Worm (Caenorhabditis elegans) whole organism, young adult: ENCODE data around the gene npp-15.

Source experiments
- B0035.1 ChIP-seq: sonication (generic microtip); optimal IDR thresholded peaks from 2 replicates; lab custom pipeline; 2016; ENCODE audit warnings: missing genetic modification characterization, mild to moderate bottlenecking, missing compliant biosample characterization, missing genotype, missing genetic modification reagents
- B0261.1 ChIP-seq: sonication (generic microtip); optimal IDR thresholded peaks from 2 replicates; lab custom pipeline; 2016; ENCODE audit warnings: mild to moderate bottlenecking, missing genetic modification characterization, moderate library complexity, missing compliant biosample characterization
- F23B12.7 ChIP-seq: sonication (generic microtip); optimal IDR thresholded peaks from 2 replicates; lab custom pipeline; 2017; ENCODE audit warnings: missing genetic modification characterization, mild to moderate bottlenecking, missing compliant biosample characterization, antibody characterized with exemption, moderate library complexity; ENCODE audit not compliant: insufficient read depth
- F33H1.4 ChIP-seq: fragments of 200-800 bp; sonication (Bioruptor generic); IDR thresholded peaks from 2 replicates; pipeline ENCODE4 v1.3.6; 2022; ENCODE audit warnings: missing genetic modification reagents, missing genetic modification characterization, missing compliant biosample characterization
- F52B5.7 ChIP-seq: sonication (generic microtip); optimal IDR thresholded peaks from 2 replicates; lab custom pipeline; 2016; ENCODE audit warnings: mild to moderate bottlenecking, missing genetic modification characterization, missing compliant biosample characterization
- F55B11.4 ChIP-seq: sonication (generic microtip); optimal IDR thresholded peaks from 2 replicates; lab custom pipeline; 2016; ENCODE audit warnings: missing compliant biosample characterization, missing genetic modification characterization, borderline replicate concordance; ENCODE audit not compliant: insufficient read depth
- F57C9.4 ChIP-seq: sonication (generic microtip); optimal IDR thresholded peaks from 2 replicates; lab custom pipeline; 2017; ENCODE audit warnings: mild to moderate bottlenecking, missing genetic modification characterization, missing compliant biosample characterization
- K11D2.4 ChIP-seq: fragments of 200-800 bp; sonication (Bioruptor generic); IDR thresholded peaks from 2 replicates; pipeline ENCODE4 v1.3.6; 2022; ENCODE audit warnings: missing genetic modification reagents, missing genetic modification characterization, missing compliant biosample characterization
- Y53G8AR.9 ChIP-seq: fragments of 200-800 bp; sonication (Bioruptor generic); conservative IDR thresholded peaks from 2 replicates; pipeline ENCODE4 v1.3.6; 2022; ENCODE audit warnings: missing genetic modification reagents, missing genetic modification characterization, missing compliant biosample characterization
- Y79H2A.3 ChIP-seq: fragments of 200-800 bp; sonication (Bioruptor generic); conservative IDR thresholded peaks from 2 replicates; pipeline ENCODE4 v1.3.6; 2022; ENCODE audit warnings: missing genetic modification reagents, missing genetic modification characterization, missing compliant biosample characterization
- ZK185.1 ChIP-seq: sonication (generic microtip); optimal IDR thresholded peaks from 2 replicates; lab custom pipeline; 2016; ENCODE audit warnings: mild to moderate bottlenecking, missing genetic modification characterization, missing compliant biosample characterization; ENCODE audit not compliant: poor library complexity, severe bottlenecking
- ama-1 ChIP-seq, 3 experiments: fragments of 150-350 bp in 1 of 3; sonication (generic microtip) in 2 of 3; optimal IDR thresholded peaks; 2 replicates each; lab custom pipeline; 2014 to 2018; ENCODE audit warnings: missing biosample characterization in 2 of 3, missing genetic modification characterization in 2 of 3, missing genetic modification reagents in 2 of 3
- aptf-2 ChIP-seq: fragments of 200-800 bp; sonication (Bioruptor generic); conservative IDR thresholded peaks from 2 replicates; pipeline ENCODE4 v1.3.6; 2022; ENCODE audit warnings: missing genetic modification reagents, missing genetic modification characterization, missing compliant biosample characterization
- atf-7 ChIP-seq: sonication (generic microtip); optimal IDR thresholded peaks from 2 replicates; lab custom pipeline; 2017; ENCODE audit warnings: mild to moderate bottlenecking, missing genetic modification characterization, missing compliant biosample characterization
- athp-1 ChIP-seq: sonication (generic microtip); optimal IDR thresholded peaks from 2 replicates; lab custom pipeline; 2017; ENCODE audit warnings: mild to moderate bottlenecking, missing genetic modification characterization, missing compliant biosample characterization
- attf-3 ChIP-seq: fragments of 200-800 bp; sonication (Bioruptor generic); conservative IDR thresholded peaks from 2 replicates; pipeline ENCODE4 v1.3.6; 2022; ENCODE audit warnings: missing genetic modification reagents, missing genetic modification characterization, missing compliant biosample characterization
- attf-5 ChIP-seq: fragments of 200-800 bp; sonication (Bioruptor generic); optimal IDR thresholded peaks from 2 replicates; lab custom pipeline; 2018; ENCODE audit warnings: mild to moderate bottlenecking, missing genetic modification characterization, missing compliant biosample characterization
- cebp-1 ChIP-seq, 2 experiments: fragments of 200-800 bp in 1 of 2; sonication (Bioruptor generic) in 1 of 2; sonication (generic microtip) in 1 of 2; IDR thresholded peaks in 1 of 2; optimal IDR thresholded peaks in 1 of 2; 2 replicates each; pipeline versions ENCODE4 v1.3.6 to Lab custom; 2017 to 2022; ENCODE audit warnings: missing compliant biosample characterization in 2 of 2, missing genetic modification characterization in 2 of 2, mild to moderate bottlenecking in 1 of 2, missing genetic modification reagents in 1 of 2, moderate library complexity in 1 of 2
- ceh-100 ChIP-seq: fragments of 200-800 bp; sonication (Bioruptor generic); IDR thresholded peaks from 2 replicates; pipeline ENCODE4 v1.3.6; 2022; ENCODE audit warnings: missing genetic modification reagents, missing genetic modification characterization, missing compliant biosample characterization
- ceh-91 ChIP-seq: fragments of 200-800 bp; sonication (Bioruptor generic); IDR thresholded peaks from 2 replicates; pipeline ENCODE4 v1.3.6; 2022; ENCODE audit warnings: missing genetic modification reagents, missing genetic modification characterization, missing compliant biosample characterization
- chd-7 ChIP-seq: sonication (generic microtip); optimal IDR thresholded peaks from 2 replicates; lab custom pipeline; 2016; ENCODE audit warnings: mild to moderate bottlenecking, missing genetic modification characterization, moderate library complexity, missing compliant biosample characterization
- die-1 ChIP-seq: sonication (generic microtip); optimal IDR thresholded peaks from 2 replicates; lab custom pipeline; 2016; ENCODE audit warnings: missing genotype, mild to moderate bottlenecking, missing genetic modification characterization, missing compliant biosample characterization
- efl-1 ChIP-seq: fragments of 150-350 bp; optimal IDR thresholded peaks from 2 replicates; lab custom pipeline; 2014; ENCODE audit warnings: missing biosample characterization, missing genetic modification reagents, missing genetic modification characterization
- egl-18 ChIP-seq: fragments of 200-800 bp; sonication (Bioruptor generic); IDR thresholded peaks from 2 replicates; pipeline ENCODE4 v1.3.6; 2022; ENCODE audit warnings: missing genetic modification reagents, missing genetic modification characterization, missing compliant biosample characterization
- ets-4 ChIP-seq: fragments of 200-800 bp; sonication (Bioruptor generic); optimal IDR thresholded peaks from 2 replicates; lab custom pipeline; 2018; ENCODE audit warnings: mild to moderate bottlenecking, missing genetic modification characterization, missing compliant biosample characterization
- fkh-3 ChIP-seq: sonication (generic microtip); optimal IDR thresholded peaks from 2 replicates; lab custom pipeline; 2016; ENCODE audit warnings: mild to moderate bottlenecking, missing genetic modification characterization, missing compliant biosample characterization
- hrde-1 ChIP-seq: sonication (generic microtip); optimal IDR thresholded peaks from 2 replicates; lab custom pipeline; 2016; ENCODE audit warnings: missing genetic modification characterization, mild to moderate bottlenecking, missing compliant biosample characterization, moderate library complexity, missing genotype, missing genetic modification reagents, borderline replicate concordance
- hsf-1 ChIP-seq: fragments of 200-800 bp; sonication (Bioruptor generic); IDR thresholded peaks from 2 replicates; pipeline ENCODE4 v1.3.6; 2022; ENCODE audit warnings: missing genetic modification reagents, missing genetic modification characterization, missing compliant biosample characterization
- let-526 ChIP-seq: fragments of 200-800 bp; sonication (Bioruptor generic); IDR thresholded peaks from 2 replicates; pipeline ENCODE4 v1.3.6; 2022; ENCODE audit warnings: missing genetic modification reagents, missing genetic modification characterization, missing compliant biosample characterization
- lin-35 ChIP-seq, 3 experiments: fragments of 150-350 bp in 2 of 3; sonication (generic microtip) in 1 of 3; optimal IDR thresholded peaks; 2 replicates each; lab custom pipeline; 2014 to 2018; ENCODE audit warnings: missing biosample characterization in 3 of 3, missing genetic modification characterization in 3 of 3, missing genetic modification reagents in 3 of 3
- lin-54 ChIP-seq: fragments of 200-800 bp; sonication (Bioruptor generic); optimal IDR thresholded peaks from 2 replicates; lab custom pipeline; 2018; ENCODE audit warnings: mild to moderate bottlenecking, missing genetic modification characterization, missing compliant biosample characterization
- lsl-1 ChIP-seq: fragments of 200-800 bp; sonication (Bioruptor generic); optimal IDR thresholded peaks from 2 replicates; lab custom pipeline; 2018; ENCODE audit warnings: mild to moderate bottlenecking, missing genetic modification characterization, moderate library complexity, missing compliant biosample characterization
- madf-10 ChIP-seq: sonication (generic microtip); optimal IDR thresholded peaks from 2 replicates; lab custom pipeline; 2016; ENCODE audit warnings: mild to moderate bottlenecking, missing genetic modification characterization, missing compliant biosample characterization
- madf-6 ChIP-seq: fragments of 200-800 bp; sonication (Bioruptor generic); IDR thresholded peaks from 2 replicates; pipeline ENCODE4 v1.3.6; 2022; ENCODE audit warnings: missing genetic modification reagents, missing genetic modification characterization, missing compliant biosample characterization
- mxl-1 ChIP-seq: sonication (generic microtip); optimal IDR thresholded peaks from 2 replicates; lab custom pipeline; 2016; ENCODE audit warnings: missing genetic modification characterization, missing compliant biosample characterization
- nfya-1 ChIP-seq: sonication (generic microtip); optimal IDR thresholded peaks from 2 replicates; lab custom pipeline; 2017; ENCODE audit warnings: antibody characterized with exemption, missing compliant biosample characterization, missing genetic modification characterization, borderline replicate concordance; ENCODE audit not compliant: insufficient read depth
- nfyb-1 ChIP-seq: fragments of 200-800 bp; sonication (Bioruptor generic); IDR thresholded peaks from 2 replicates; pipeline ENCODE4 v1.3.6; 2022; ENCODE audit warnings: missing genetic modification reagents, missing genetic modification characterization, missing compliant biosample characterization
- nhr-80 ChIP-seq: sonication (generic microtip); optimal IDR thresholded peaks from 2 replicates; lab custom pipeline; 2016; ENCODE audit warnings: missing genetic modification characterization, missing compliant biosample characterization
- nhr-90 ChIP-seq: sonication (generic microtip); optimal IDR thresholded peaks from 2 replicates; lab custom pipeline; 2016; ENCODE audit warnings: missing genotype, mild to moderate bottlenecking, missing genetic modification characterization, missing compliant biosample characterization
- pbrm-1 ChIP-seq: fragments of 200-800 bp; sonication (Bioruptor generic); IDR thresholded peaks from 2 replicates; pipeline ENCODE4 v1.3.6; 2022; ENCODE audit warnings: missing genetic modification reagents, missing genetic modification characterization, missing compliant biosample characterization
- sea-2 ChIP-seq: fragments of 200-800 bp; sonication (Bioruptor generic); IDR thresholded peaks from 2 replicates; pipeline ENCODE4 v1.3.6; 2022; ENCODE audit warnings: missing genetic modification characterization, missing compliant biosample characterization
- snpc-4 ChIP-seq, 5 experiments: fragments of 150-350 bp in 1 of 5; sonication (generic microtip) in 4 of 5; optimal IDR thresholded peaks; 2 replicates each; lab custom pipeline; 2014 to 2018; ENCODE audit warnings: missing genetic modification characterization in 5 of 5, missing biosample characterization in 3 of 5, antibody characterized with exemption in 2 of 5, mild to moderate bottlenecking in 2 of 5, missing compliant biosample characterization in 2 of 5, missing genotype in 2 of 5, moderate library complexity in 2 of 5, missing genetic modification reagents in 1 of 5
- xnd-1 ChIP-seq: sonication (generic microtip); optimal IDR thresholded peaks from 2 replicates; lab custom pipeline; 2016; ENCODE audit warnings: missing genotype, missing genetic modification reagents, missing genetic modification characterization, missing compliant biosample characterization
- zfh-2 ChIP-seq: fragments of 200-800 bp; sonication (Bioruptor generic); conservative IDR thresholded peaks from 2 replicates; pipeline ENCODE4 v1.3.6; 2022; ENCODE audit warnings: missing genetic modification reagents, missing genetic modification characterization, missing compliant biosample characterization
- ztf-28 ChIP-seq: fragments of 200-800 bp; sonication (Bioruptor generic); IDR thresholded peaks from 2 replicates; pipeline ENCODE4 v1.3.6; 2022; ENCODE audit warnings: missing genetic modification reagents, missing genetic modification characterization, missing compliant biosample characterization

The npp-15 gene

ce11 chrIII:7977224-7977623 is 48.4 kb downstream of the npp-15 start (continued):
- TF ChIP-seq B0035.1 (tag; lab: Kevin White, UChicago) (peak; percentile 27), lin-54 (GFP tag; lab: Kevin White, UChicago) (peak; percentile 15), snpc-4 (GFP tag; optimal IDR thresholded peaks at IDR 0.05; lab: Kevin White, UChicago) (no peak), snpc-4 (tag; optimal IDR thresholded peaks at IDR 0.05; lab: Kevin White, UChicago) (peak in 1 of 4 experiments; percentile 22), attf-5 (no peak), nfyb-1 (peak; percentile 63), die-1 (peak; percentile 6), cebp-1 (GFP tag; IDR thresholded peaks at IDR 0.05; lab: Robert Waterston, UW) (0 out of 2 replicates have a peak, but pooled peaks have one; percentile 43), cebp-1 (tag; optimal IDR thresholded peaks at IDR 0.05; lab: Kevin White, UChicago) (peak; percentile 49), F55B11.4 (tag; lab: Kevin White, UChicago) (no peak), xnd-1 (no peak), chd-7 (tag; lab: Kevin White, UChicago) (peak; percentile 61), F57C9.4 (no peak), let-526 (GFP tag; lab: Robert Waterston, UW) (no peak), F52B5.7 (tag; lab: Kevin White, UChicago) (peak; percentile 79), ceh-100 (GFP tag; lab: Robert Waterston, UW) (no peak), nhr-80 (tag; lab: Kevin White, UChicago) (no peak), mxl-1 (tag; lab: Kevin White, UChicago) (no peak), ZK185.1 (tag; lab: Kevin White, UChicago) (peak; percentile 14), hsf-1 (0 out of 2 replicates have a peak, but pooled peaks have one; percentile 32), attf-3 (GFP tag; lab: Robert Waterston, UW) (no peak), ama-1 (optimal IDR thresholded peaks at IDR 0.05; lab: Kevin White, UChicago) (peak; percentile 5), ama-1 (GFP tag; optimal IDR thresholded peaks at IDR 0.05; lab: Kevin White, UChicago) (no peak), nhr-90 (tag; lab: Kevin White, UChicago) (no peak)

DNA sequence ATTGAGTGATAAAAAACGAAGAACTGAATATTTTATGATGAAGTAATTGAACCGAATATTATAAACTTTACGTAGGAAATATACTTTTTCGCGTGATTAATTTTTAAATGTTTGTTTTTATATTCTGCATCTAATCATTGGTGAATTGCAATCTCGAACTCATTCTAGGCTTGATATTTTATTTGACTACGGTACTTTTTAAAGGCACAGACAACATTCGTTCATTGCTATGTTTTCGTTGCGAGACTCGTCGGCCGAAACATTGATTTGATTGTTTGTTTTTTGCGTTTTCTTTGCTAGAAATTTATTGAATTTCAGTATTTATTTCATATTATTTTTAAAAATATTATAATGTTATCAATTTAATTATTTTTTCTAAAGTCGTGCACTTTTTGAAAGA is 48.9 kb downstream of the npp-15 start, which contains the start of gene C06G4.4:
C06G4.4 (minus strand) TSS at position 36 of the 400 bp plus-strand sequence.
- TF ChIP-seq B0035.1 (tag; lab: Kevin White, UChicago): no peak
- TF ChIP-seq ceh-91 (GFP tag; lab: Robert Waterston, UW): no peak
- TF ChIP-seq sea-2 (GFP tag; lab: Robert Waterston, UW): no peak
- TF ChIP-seq nfya-1 (tag; lab: Kevin White, UChicago): no peak
- TF ChIP-seq F33H1.4 (GFP tag; lab: Robert Waterston, UW): peak; percentile 45; the same call in 1 of the 2 replicates
- TF ChIP-seq die-1: no peak
- TF ChIP-seq athp-1 (tag; lab: Kevin White, UChicago): no peak
- TF ChIP-seq lsl-1 (GFP tag; lab: Kevin White, UChicago): peak; percentile 70
- no peak for TF ChIP-seq ZK185.1 (tag; lab: Kevin White, UChicago)
- TF ChIP-seq ets-4 (GFP tag; lab: Kevin White, UChicago): no peak
- no peak for TF ChIP-seq cebp-1 (GFP tag; IDR thresholded peaks at IDR 0.05; lab: Robert Waterston, UW)
- no peak for TF ChIP-seq cebp-1 (tag; optimal IDR thresholded peaks at IDR 0.05; lab: Kevin White, UChicago)
- no peak for TF ChIP-seq madf-10 (tag; lab: Kevin White, UChicago)
- TF ChIP-seq fkh-3 (tag; lab: Kevin White, UChicago): no peak
- no peak for TF ChIP-seq aptf-2 (GFP tag; lab: Robert Waterston, UW)
- TF ChIP-seq zfh-2: no peak
- TF ChIP-seq egl-18 (GFP tag; lab: Robert Waterston, UW): no peak
- no peak for TF ChIP-seq B0261.1 (tag; lab: Kevin White, UChicago)
- TF ChIP-seq ztf-28: no peak
- TF ChIP-seq Y53G8AR.9 (GFP tag; lab: Robert Waterston, UW): no peak
- no peak for TF ChIP-seq F23B12.7 (tag; lab: Kevin White, UChicago)
- TF ChIP-seq Y79H2A.3 (GFP tag; lab: Robert Waterston, UW): no peak
- no peak for TF ChIP-seq K11D2.4 (GFP tag; lab: Robert Waterston, UW)
- no peak for TF ChIP-seq efl-1
- TF ChIP-seq madf-6 (GFP tag; lab: Robert Waterston, UW): peak; percentile 81
- no peak for TF ChIP-seq hrde-1 (tag; lab: Kevin White, UChicago)
- no peak for TF ChIP-seq snpc-4 (GFP tag; optimal IDR thresholded peaks at IDR 0.05; lab: Kevin White, UChicago)
- TF ChIP-seq snpc-4 (tag; optimal IDR thresholded peaks at IDR 0.05; lab: Kevin White, UChicago): no peak
- TF ChIP-seq lin-35 (GFP tag; optimal IDR thresholded peaks at IDR 0.05; lab: Kevin White, UChicago): peak in 1 of 3 experiments; percentile 10
- no peak for TF ChIP-seq pbrm-1
- no peak for TF ChIP-seq atf-7 (tag; lab: Kevin White, UChicago)
